Fruit fly (Drosophila melanogaster) S2 (cell line): ENCODE measurements around the gene shi.

Source experiments
- CG8478 ChIP-seq: fragments of >200 bp; optimal IDR thresholded peaks from 2 replicates; lab custom pipeline; 2018
- CTCF ChIP-seq, 2 experiments: fragments of >200 bp; optimal IDR thresholded peaks; 2 replicates each; lab custom pipeline; 2018

dm6 chrX:15944735-15945323 lies 52.9 kb downstream of the shi start, which contains the start of gene Rrp47:
- TF ChIP-seq CG8478 (lab: Kevin White, UChicago) (no peak), CTCF (optimal IDR thresholded peaks at IDR 0.05; lab: Kevin White, UChicago) (no peak)
